Fruit fly (Drosophila melanogaster) whole organism, embryonic: ENCODE measurements around the gene CG34253.

Experiments used
- BEAF-32 ChIP-seq: fragments of 200-800 bp; sonication (Bioruptor generic); optimal IDR thresholded peaks from 3 replicates; lab custom pipeline; 2017; ENCODE audit warnings: missing biosample characterization, missing genetic modification characterization, mild to moderate bottlenecking, moderate library complexity, missing genetic modification reagents
- CG10147 ChIP-seq: fragments of 200-800 bp; sonication (Bioruptor generic); optimal IDR thresholded peaks from 2 replicates; lab custom pipeline; 2019; ENCODE audit warnings: missing biosample characterization, mild to moderate bottlenecking, missing genetic modification characterization, moderate library complexity
- CG10209 ChIP-seq: fragments of 200-800 bp; sonication (Bioruptor generic); optimal IDR thresholded peaks from 3 replicates; lab custom pipeline; 2017; ENCODE audit warnings: missing biosample characterization, mild to moderate bottlenecking, missing genetic modification characterization, missing genetic modification reagents
- CG10321 ChIP-seq: fragments of 200-800 bp; sonication (Bioruptor generic); IDR thresholded peaks from 2 replicates; pipeline ENCODE4 v1.3.6; 2022; ENCODE audit warnings: missing biosample characterization, missing genetic modification characterization
- CG10431 ChIP-seq: fragments of 200-800 bp; sonication (Bioruptor generic); optimal IDR thresholded peaks from 3 replicates; lab custom pipeline; 2018; ENCODE audit warnings: missing biosample characterization, mild to moderate bottlenecking, missing genetic modification characterization
- CG10959 ChIP-seq: fragments of 200-800 bp; sonication (Bioruptor generic); IDR thresholded peaks from 2 replicates; pipeline ENCODE4 v1.3.6; 2022; ENCODE audit warnings: missing biosample characterization, missing genetic modification characterization
- CG11085 ChIP-seq: fragments of 200-800 bp; sonication (Bioruptor generic); IDR thresholded peaks from 2 replicates; pipeline ENCODE4 v1.3.6; 2022; ENCODE audit warnings: missing biosample characterization, missing genetic modification characterization
- CG11456 ChIP-seq: fragments of 200-800 bp; sonication (Bioruptor generic); IDR thresholded peaks from 3 replicates; pipeline ENCODE4 v1.3.6; 2022; ENCODE audit warnings: missing biosample characterization, missing genetic modification characterization
- CG13287 ChIP-seq: fragments of 200-800 bp; sonication (Bioruptor generic); IDR thresholded peaks from 2 replicates; pipeline ENCODE4 v1.3.6; 2022; ENCODE audit warnings: missing biosample characterization, missing genetic modification characterization; ENCODE audit not compliant: partially characterized antibody
- CG14860 ChIP-seq: fragments of 200-800 bp; sonication (Bioruptor generic); IDR thresholded peaks from 3 replicates; pipeline ENCODE4 v1.3.6; 2022; ENCODE audit warnings: missing biosample characterization, missing genetic modification characterization; ENCODE audit not compliant: partially characterized antibody
- CG1602 ChIP-seq: fragments of 200-800 bp; sonication (Bioruptor generic); optimal IDR thresholded peaks from 3 replicates; lab custom pipeline; 2016; ENCODE audit warnings: missing biosample characterization, missing genetic modification characterization
- CG18476 ChIP-seq: fragments of 200-800 bp; sonication (Bioruptor generic); optimal IDR thresholded peaks from 2 replicates; lab custom pipeline; 2016; ENCODE audit warnings: missing biosample characterization, mild to moderate bottlenecking, missing genetic modification characterization
- CG18599 ChIP-seq: fragments of 200-800 bp; sonication (Bioruptor generic); optimal IDR thresholded peaks from 3 replicates; lab custom pipeline; 2017; ENCODE audit warnings: missing biosample characterization, missing genetic modification characterization, mild to moderate bottlenecking, moderate library complexity, missing genetic modification reagents
- CG4424 ChIP-seq: fragments of 200-800 bp; sonication (Bioruptor generic); optimal IDR thresholded peaks from 3 replicates; lab custom pipeline; 2016; ENCODE audit warnings: missing biosample characterization, missing genetic modification characterization
- CG6813 ChIP-seq: fragments of 200-800 bp; sonication (Bioruptor generic); optimal IDR thresholded peaks from 2 replicates; lab custom pipeline; 2017; ENCODE audit warnings: missing biosample characterization, missing genetic modification characterization, mild to moderate bottlenecking, moderate library complexity, missing genetic modification reagents
- CG8924 ChIP-seq: fragments of 200-800 bp; optimal IDR thresholded peaks from 3 replicates; lab custom pipeline; 2019; ENCODE audit warnings: missing biosample characterization, mild to moderate bottlenecking, missing genetic modification characterization, moderate library complexity
- CG9817 ChIP-seq: fragments of 200-800 bp; sonication (Bioruptor generic); optimal IDR thresholded peaks from 2 replicates; lab custom pipeline; 2018; ENCODE audit warnings: missing biosample characterization, mild to moderate bottlenecking, missing genetic modification characterization, moderate library complexity
- CrebB ChIP-seq: fragments of 200-800 bp; sonication (Bioruptor generic); optimal IDR thresholded peaks from 3 replicates; lab custom pipeline; 2018; ENCODE audit warnings: missing biosample characterization, mild to moderate bottlenecking, missing genetic modification characterization
- Doc3 ChIP-seq: fragments of 200-800 bp; sonication (Bioruptor generic); IDR thresholded peaks from 3 replicates; pipeline ENCODE4 v1.3.6; 2022; ENCODE audit warnings: missing biosample characterization, missing genetic modification characterization; ENCODE audit not compliant: partially characterized antibody
- Ets65A ChIP-seq: fragments of 200-800 bp; sonication (Bioruptor generic); peaks from one replicate; lab custom pipeline; 2016; ENCODE audit warnings: missing biosample characterization, missing genetic modification characterization
- Hmr ChIP-seq: fragments of 200-800 bp; sonication (Bioruptor generic); optimal IDR thresholded peaks from 3 replicates; lab custom pipeline; 2017; ENCODE audit warnings: mild to moderate bottlenecking, missing biosample characterization, missing genetic modification reagents, missing genetic modification characterization
- Lim3 ChIP-seq: fragments of 200-800 bp; sonication (Bioruptor generic); IDR thresholded peaks from 2 replicates; pipeline ENCODE4 v1.3.6; 2022; ENCODE audit warnings: missing biosample characterization, missing genetic modification characterization
- Oli ChIP-seq: fragments of 200-800 bp; sonication (Bioruptor generic); optimal IDR thresholded peaks from 2 replicates; lab custom pipeline; 2018; ENCODE audit warnings: missing biosample characterization, mild to moderate bottlenecking, missing genetic modification characterization, moderate library complexity
- Sox102F ChIP-seq: fragments of 200-800 bp; sonication (Bioruptor generic); optimal IDR thresholded peaks from 2 replicates; lab custom pipeline; 2018; ENCODE audit warnings: missing biosample characterization, mild to moderate bottlenecking, missing genetic modification characterization, moderate library complexity
- al ChIP-seq: fragments of 200-800 bp; sonication (Bioruptor generic); IDR thresholded peaks from 2 replicates; pipeline ENCODE4 v1.3.6; 2022; ENCODE audit warnings: missing biosample characterization, missing genetic modification characterization
- br ChIP-seq: fragments of >200 bp; optimal IDR thresholded peaks from 2 replicates; lab custom pipeline; 2017
- cg ChIP-seq: fragments of 200-800 bp; sonication (Bioruptor generic); optimal IDR thresholded peaks from 3 replicates; lab custom pipeline; 2019; ENCODE audit warnings: missing biosample characterization, mild to moderate bottlenecking, missing genetic modification characterization, moderate library complexity
- chn ChIP-seq: fragments of 200-800 bp; sonication (Bioruptor generic); optimal IDR thresholded peaks from 2 replicates; lab custom pipeline; 2016; ENCODE audit warnings: missing biosample characterization, missing genetic modification characterization
- disco-r ChIP-seq: fragments of 200-800 bp; sonication (Bioruptor generic); optimal IDR thresholded peaks from 2 replicates; lab custom pipeline; 2016; ENCODE audit warnings: missing biosample characterization, missing genetic modification characterization
- dysf ChIP-seq: fragments of 200-800 bp; sonication (Bioruptor generic); IDR thresholded peaks from 3 replicates; pipeline ENCODE4 v1.3.6; 2022; ENCODE audit warnings: missing biosample characterization, missing genetic modification characterization
- fd64A ChIP-seq: fragments of 200-800 bp; sonication (Bioruptor generic); optimal IDR thresholded peaks from 3 replicates; lab custom pipeline; 2018; ENCODE audit warnings: missing biosample characterization, mild to moderate bottlenecking, missing genetic modification characterization
- gce ChIP-seq: fragments of 200-800 bp; sonication (Bioruptor generic); IDR thresholded peaks from 3 replicates; pipeline ENCODE4 v1.3.6; 2022; ENCODE audit warnings: missing biosample characterization, missing genetic modification characterization
- gsb-n ChIP-seq: fragments of 200-800 bp; sonication (Bioruptor generic); optimal IDR thresholded peaks from 3 replicates; lab custom pipeline; 2018; ENCODE audit warnings: missing biosample characterization, mild to moderate bottlenecking, missing genetic modification characterization
- lmd ChIP-seq: fragments of 200-800 bp; sonication (Bioruptor generic); IDR thresholded peaks from 2 replicates; pipeline ENCODE4 v1.3.6; 2022; ENCODE audit warnings: missing biosample characterization, missing genetic modification characterization
- maf-S ChIP-seq: fragments of 200-800 bp; sonication (Bioruptor generic); optimal IDR thresholded peaks from 2 replicates; lab custom pipeline; 2016; ENCODE audit warnings: missing biosample characterization, missing genetic modification characterization
- mam ChIP-seq: fragments of 200-800 bp; sonication (Bioruptor generic); optimal IDR thresholded peaks from 3 replicates; lab custom pipeline; 2016; ENCODE audit warnings: missing biosample characterization, missing genetic modification characterization
- mirr ChIP-seq: fragments of 200-800 bp; sonication (Bioruptor generic); optimal IDR thresholded peaks from 3 replicates; lab custom pipeline; 2018; ENCODE audit warnings: missing biosample characterization, mild to moderate bottlenecking, missing genetic modification characterization
- nerfin-2 ChIP-seq: fragments of 200-800 bp; sonication (Bioruptor generic); IDR thresholded peaks from 2 replicates; pipeline ENCODE4 v1.3.6; 2022; ENCODE audit warnings: missing biosample characterization, missing genetic modification characterization; ENCODE audit not compliant: partially characterized antibody
- nmo ChIP-seq: fragments of 200-800 bp; sonication (Bioruptor generic); optimal IDR thresholded peaks from 2 replicates; lab custom pipeline; 2018; ENCODE audit warnings: missing biosample characterization, mild to moderate bottlenecking, missing genetic modification characterization, moderate library complexity
- nom ChIP-seq: fragments of 200-800 bp; sonication (Bioruptor generic); optimal IDR thresholded peaks from 2 replicates; lab custom pipeline; 2017; ENCODE audit warnings: missing biosample characterization, missing genetic modification characterization, mild to moderate bottlenecking, moderate library complexity, missing genetic modification reagents
- pfk ChIP-seq: fragments of 200-800 bp; sonication (Bioruptor generic); optimal IDR thresholded peaks from 2 replicates; lab custom pipeline; 2018; ENCODE audit warnings: missing biosample characterization, mild to moderate bottlenecking, missing genetic modification characterization, moderate library complexity
- prd ChIP-seq, 3 experiments: fragments of >200 bp in 2 of 3; fragments of 200-800 bp in 1 of 3; sonication (Bioruptor generic) in 1 of 3; optimal IDR thresholded peaks in 2 of 3; IDR thresholded peaks in 1 of 3; 2 replicates in 2 of 3; 3 replicates in 1 of 3; pipeline versions ENCODE4 v1.3.6 to Lab custom; 2017 to 2022; ENCODE audit warnings: missing biosample characterization in 1 of 3, missing genetic modification characterization in 1 of 3
- rib ChIP-seq: fragments of 200-800 bp; sonication (Bioruptor generic); IDR thresholded peaks from 2 replicates; pipeline ENCODE4 v1.3.6; 2022; ENCODE audit warnings: missing biosample characterization, missing genetic modification characterization
- so ChIP-seq: fragments of 200-800 bp; sonication (Bioruptor generic); IDR thresholded peaks from 3 replicates; pipeline ENCODE4 v1.3.6; 2022; ENCODE audit warnings: missing biosample characterization, missing genetic modification characterization
- sqz ChIP-seq: fragments of 200-800 bp; sonication (Bioruptor generic); optimal IDR thresholded peaks from 3 replicates; lab custom pipeline; 2018; ENCODE audit warnings: missing biosample characterization, mild to moderate bottlenecking, missing genetic modification characterization
- sug ChIP-seq: fragments of 200-800 bp; optimal IDR thresholded peaks from 2 replicates; lab custom pipeline; 2019; ENCODE audit warnings: missing biosample characterization, mild to moderate bottlenecking, missing genetic modification characterization, moderate library complexity
- twi ChIP-seq: fragments of 200-800 bp; optimal IDR thresholded peaks from 2 replicates; lab custom pipeline; 2019; ENCODE audit warnings: missing biosample characterization, mild to moderate bottlenecking, missing genetic modification characterization, moderate library complexity
- zen2 ChIP-seq: fragments of 200-800 bp; sonication (Bioruptor generic); IDR thresholded peaks from 3 replicates; pipeline ENCODE4 v1.3.6; 2022; ENCODE audit warnings: missing biosample characterization, missing genetic modification characterization; ENCODE audit not compliant: partially characterized antibody

CG34253 gene

DNA sequence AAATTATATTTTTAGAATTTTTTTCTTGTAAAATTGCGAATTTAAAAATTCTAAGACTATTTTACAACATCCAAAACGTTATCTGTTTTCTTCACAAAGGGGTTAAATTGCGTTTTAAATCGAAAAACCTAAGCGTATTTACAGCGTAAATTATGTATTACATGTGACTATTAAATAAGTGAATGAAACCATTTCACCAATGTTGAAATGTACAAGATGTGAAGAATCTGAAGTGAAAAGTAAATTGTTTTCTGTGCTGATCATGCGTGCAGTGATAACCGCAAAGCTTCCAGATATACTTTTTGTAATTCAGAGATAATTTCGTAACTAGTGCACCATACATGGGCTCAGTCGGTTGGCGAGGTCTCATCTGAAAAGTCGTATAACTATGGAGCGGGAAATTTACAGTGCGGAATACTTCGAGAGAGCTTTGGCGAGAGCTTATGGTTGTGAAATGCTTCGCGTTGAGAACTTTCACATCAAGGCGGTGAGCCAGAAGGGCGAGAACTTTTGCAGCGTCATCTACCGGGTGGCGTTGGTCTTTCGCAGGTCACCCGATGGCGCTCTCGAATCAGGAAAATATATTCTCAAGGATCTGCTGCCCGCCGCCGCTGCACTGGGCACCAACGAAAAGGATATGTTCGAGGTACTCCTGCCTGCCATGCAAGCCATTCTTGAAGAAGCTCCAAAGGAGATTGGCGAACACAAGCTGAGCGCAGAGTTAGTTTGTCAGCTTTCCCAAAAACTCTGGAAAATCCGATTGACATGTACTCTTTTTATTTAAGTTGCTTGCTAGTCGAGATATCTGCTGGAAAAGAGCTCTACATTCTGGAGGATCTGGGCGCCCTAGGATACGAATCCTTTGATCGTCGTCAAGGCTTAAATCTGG, 27.2 kb upstream of the CG34253 start (continued):
- TF ChIP-seq prd (optimal IDR thresholded peaks at IDR 0.05; lab: Kevin White, UChicago) = no peak
- TF ChIP-seq prd (GFP tag; IDR thresholded peaks at IDR 0.05; lab: Robert Waterston, UW) = peak; percentile 24; the same call in 1 of the 3 replicates
- TF ChIP-seq gsb-n = peak; percentile 35
- TF ChIP-seq BEAF-32 (GFP tag; lab: Kevin White, UChicago) = no peak
- TF ChIP-seq CG8924 (tag; lab: Kevin White, UChicago) = peak; percentile 65
- no peak for TF ChIP-seq CG11456 (GFP tag; lab: Robert Waterston, UW)
- TF ChIP-seq nom (GFP tag; lab: Kevin White, UChicago) = peak; percentile 3
- peak; percentile 1 for TF ChIP-seq sqz (GFP tag; lab: Kevin White, UChicago)
- peak; percentile 79 for TF ChIP-seq CG18599 (GFP tag; lab: Kevin White, UChicago)
- TF ChIP-seq Lim3 (GFP tag; lab: Robert Waterston, UW) = no peak
- peak; percentile 51; the same call in 1 of the 3 replicates for TF ChIP-seq gce
- no peak for TF ChIP-seq CG18476
- TF ChIP-seq Hmr (GFP tag; lab: Kevin White, UChicago) = peak; percentile 65
- TF ChIP-seq CG14860 (GFP tag; lab: Robert Waterston, UW) = no peak
- no peak; the same call in 1 of the 2 replicates for TF ChIP-seq CG13287 (GFP tag; lab: Robert Waterston, UW)
- TF ChIP-seq twi = no peak
- peak; percentile 55 for TF ChIP-seq nmo (GFP tag; lab: Kevin White, UChicago)
- no peak for TF ChIP-seq CG11085 (GFP tag; lab: Robert Waterston, UW)
- no peak for TF ChIP-seq CG9817
- no peak for TF ChIP-seq al (GFP tag; lab: Robert Waterston, UW)
- peak; percentile 95 for TF ChIP-seq CG10431 (GFP tag; lab: Kevin White, UChicago)
- TF ChIP-seq chn (GFP tag; lab: Kevin White, UChicago) = no peak
- TF ChIP-seq sug = peak; percentile 55
- peak; percentile 57 for TF ChIP-seq CG10209 (GFP tag; lab: Kevin White, UChicago)
- 0 out of 2 replicates have a peak, but pooled peaks have one; percentile 40 for TF ChIP-seq CG10959 (GFP tag; lab: Robert Waterston, UW)
- TF ChIP-seq Oli (tag; lab: Kevin White, UChicago) = peak; percentile 66
- peak; percentile 26 for TF ChIP-seq mam (GFP tag; lab: Kevin White, UChicago)
- TF ChIP-seq nerfin-2 (GFP tag; lab: Robert Waterston, UW) = no peak
- no peak for TF ChIP-seq cg

dm6 chr3L:18112669-18113068, 25.5 kb upstream of the CG34253 start, which contains the start of the genes CG32195 and CG7341:
Gene CG32195, plus strand, starts transcription at chr3L:18112959.
Gene CG7341, plus strand, starts transcription at chr3L:18112959.
- no peak for TF ChIP-seq disco-r (GFP tag; lab: Kevin White, UChicago)
- TF ChIP-seq CG6813 = no peak
- TF ChIP-seq zen2 (GFP tag; lab: Robert Waterston, UW) = peak; percentile 84
- TF ChIP-seq Doc3 (GFP tag; lab: Robert Waterston, UW) = peak; percentile 72
- TF ChIP-seq pfk (GFP tag; lab: Kevin White, UChicago) = no peak
- no peak for TF ChIP-seq so (GFP tag; lab: Robert Waterston, UW)
- no peak for TF ChIP-seq CG10147 (GFP tag; lab: Kevin White, UChicago)
- TF ChIP-seq CG10321 (GFP tag; lab: Robert Waterston, UW) = no peak
- TF ChIP-seq lmd = no peak
- no peak for TF ChIP-seq rib (GFP tag; lab: Robert Waterston, UW)
- no peak for TF ChIP-seq CG4424 (GFP tag; lab: Kevin White, UChicago)
- TF ChIP-seq mirr = no peak
- TF ChIP-seq CG8924 (tag; lab: Kevin White, UChicago) = no peak
- no peak for TF ChIP-seq CG1602 (GFP tag; lab: Kevin White, UChicago)
- no peak for TF ChIP-seq dysf (GFP tag; lab: Robert Waterston, UW)
- TF ChIP-seq CG18599 (GFP tag; lab: Kevin White, UChicago) = no peak
- TF ChIP-seq Ets65A (GFP tag; lab: Kevin White, UChicago) = no peak
- TF ChIP-seq Sox102F (GFP tag; lab: Kevin White, UChicago) = no peak
- no peak for TF ChIP-seq br (lab: Kevin White, UChicago)
- TF ChIP-seq maf-S (GFP tag; lab: Kevin White, UChicago) = no peak
- TF ChIP-seq CrebB (tag; lab: Kevin White, UChicago) = no peak
- no peak for TF ChIP-seq fd64A (GFP tag; lab: Kevin White, UChicago)
